Worm (Caenorhabditis elegans) whole organism, midembryonic: ENCODE measurements around the gene tag-321.

ENCODE experiments used
- cog-1 ChIP-seq: sonication (generic microtip); optimal IDR thresholded peaks from 2 replicates; lab custom pipeline; 2016; ENCODE audit warnings: missing genetic modification characterization, missing compliant biosample characterization
- flt-1 ChIP-seq: fragments of 200-800 bp; sonication (Bioruptor generic); IDR thresholded peaks from 2 replicates; pipeline ENCODE4 v1.3.6; 2022; ENCODE audit warnings: missing genetic modification characterization, missing compliant biosample characterization
- med-1 ChIP-seq: sonication (generic microtip); optimal IDR thresholded peaks from 2 replicates; lab custom pipeline; 2017; ENCODE audit warnings: missing genetic modification characterization, mild to moderate bottlenecking, missing compliant biosample characterization, antibody characterized with exemption, missing genetic modification reagents; ENCODE audit not compliant: insufficient read depth
- ref-1 ChIP-seq: fragments of 200-800 bp; sonication (Bioruptor generic); conservative IDR thresholded peaks from 2 replicates; pipeline ENCODE4 v1.3.6; 2022; ENCODE audit warnings: missing genetic modification reagents, missing genetic modification characterization, missing compliant biosample characterization
- tab-1 ChIP-seq: fragments of 200-800 bp; sonication (Bioruptor generic); IDR thresholded peaks from 2 replicates; pipeline ENCODE4 v1.3.6; 2022; ENCODE audit warnings: missing genetic modification characterization, missing compliant biosample characterization
- ztf-23 ChIP-seq: fragments of 200-800 bp; sonication (Bioruptor generic); IDR thresholded peaks from 2 replicates; pipeline ENCODE4 v1.3.6; 2022; ENCODE audit warnings: missing genetic modification reagents, missing genetic modification characterization, missing compliant biosample characterization

DNA sequence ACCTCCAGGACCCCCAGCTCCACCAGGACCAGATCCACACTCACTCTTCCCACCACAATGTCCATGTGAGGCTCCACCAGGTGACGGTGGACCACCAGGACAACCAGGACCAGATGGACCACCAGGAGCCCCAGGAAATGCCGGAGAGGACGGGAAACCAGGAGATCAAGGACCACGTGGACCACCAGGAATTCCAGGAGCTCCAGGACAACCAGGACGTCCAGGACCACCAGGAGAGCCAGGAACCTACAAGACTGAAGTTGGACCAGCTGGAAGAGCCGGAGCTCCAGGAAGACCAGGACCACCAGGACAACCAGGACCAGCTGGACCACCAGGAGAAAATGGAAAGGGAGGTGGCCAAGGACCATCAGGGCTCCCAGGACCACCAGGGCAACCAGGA, 29.5 kb downstream of the tag-321 start:
- TF ChIP-seq tab-1 (GFP tag; lab: Robert Waterston, UW) (no peak), cog-1 (tag; lab: Kevin White, UChicago) (no peak), flt-1 (no peak), ref-1 (GFP tag; lab: Robert Waterston, UW) (no peak), ztf-23 (GFP tag; lab: Robert Waterston, UW) (no peak), med-1 (GFP tag; lab: Kevin White, UChicago) (no peak)
